Worm (Caenorhabditis elegans): ENCODE results near the gene C44B12.6.

Gene C44B12.6

DNA sequence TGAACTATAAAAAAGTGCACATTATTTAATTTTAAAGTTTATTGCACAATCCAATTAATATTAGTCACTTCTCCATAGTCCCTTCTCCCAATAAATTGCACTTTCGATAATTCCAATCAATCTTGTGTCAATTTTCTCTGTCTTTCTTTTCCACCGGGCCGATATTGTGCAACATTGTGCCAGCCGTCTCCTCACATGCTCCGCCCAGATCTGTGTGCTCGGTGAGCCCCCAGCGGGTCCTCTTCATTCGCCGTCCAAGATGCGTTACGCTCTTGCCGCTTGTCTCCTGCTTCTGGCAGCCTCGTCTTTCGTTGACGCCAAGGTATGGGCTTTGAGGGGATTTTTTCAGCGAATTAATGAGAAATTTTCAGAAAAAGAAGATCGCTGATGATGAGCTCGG lies 29.4 kb downstream of the C44B12.6 start, which contains the start of gene ost-1:
Gene ost-1 (plus strand): TSS at position 207 of the 400 bp plus-strand sequence.
- TF ChIP-seq hnd-1 (tag; optimal IDR thresholded peaks at IDR 0.05) (no peak), hmg-4 (GFP tag; optimal IDR thresholded peaks at IDR 0.05) (peak; percentile 2)

DNA sequence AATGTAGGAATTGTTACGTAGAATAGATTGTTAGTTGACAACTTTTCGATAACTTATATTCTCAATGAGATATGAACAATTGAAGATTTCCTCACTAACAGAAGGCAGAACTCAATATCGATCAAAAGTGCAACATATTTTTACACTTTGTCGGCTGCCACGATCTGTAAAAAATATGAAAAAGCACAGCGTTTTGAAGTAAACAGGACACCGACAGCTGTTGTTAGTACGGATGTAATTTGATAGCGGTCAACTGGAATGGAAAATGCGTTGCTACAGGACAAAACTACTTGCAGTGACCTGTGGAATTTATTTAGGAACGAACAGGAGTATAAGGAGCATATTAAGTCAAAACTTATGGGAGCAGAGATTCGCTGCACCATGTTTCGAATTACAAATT lies 30.6 kb downstream of the C44B12.6 start:
- TF ChIP-seq ceh-13 (GFP tag; optimal IDR thresholded peaks at IDR 0.05): no peak
- TF ChIP-seq F13C5.2 (tag; optimal IDR thresholded peaks at IDR 0.05): no peak

ce11 chrIV:1105104-1105503 lies 31.5 kb downstream of the C44B12.6 start:
- TF ChIP-seq ceh-36 (tag; optimal IDR thresholded peaks at IDR 0.05) (no peak), hmbx-1 (tag; optimal IDR thresholded peaks at IDR 0.05) (no peak), hmg-4 (GFP tag; optimal IDR thresholded peaks at IDR 0.05) (no peak), F13C5.2 (tag; optimal IDR thresholded peaks at IDR 0.05) (no peak), pes-1 (GFP tag; IDR thresholded peaks at IDR 0.05) (no peak), scrt-1 (GFP tag; IDR thresholded peaks at IDR 0.05) (no peak), tbx-37 (GFP tag; conservative IDR thresholded peaks at IDR 0.05) (no peak), hnd-1 (tag; optimal IDR thresholded peaks at IDR 0.05) (no peak), tra-4 (tag; optimal IDR thresholded peaks at IDR 0.05) (no peak), tbx-11 (GFP tag; IDR thresholded peaks at IDR 0.05) (no peak), ama-1 (optimal IDR thresholded peaks at IDR 0.05) (no peak), flt-1 (GFP tag; IDR thresholded peaks at IDR 0.05) (no peak), sea-1 (GFP tag; conservative IDR thresholded peaks at IDR 0.05) (no peak), ceh-13 (GFP tag; optimal IDR thresholded peaks at IDR 0.05) (no peak), aly-1 (tag; optimal IDR thresholded peaks at IDR 0.05) (no peak), ets-7 (tag; optimal IDR thresholded peaks at IDR 0.05) (no peak), B0310.2 (tag; optimal IDR thresholded peaks at IDR 0.05) (no peak)

- TF ChIP-seq ama-1 (optimal IDR thresholded peaks at IDR 0.05): no peak
- TF ChIP-seq F13C5.2 (tag; optimal IDR thresholded peaks at IDR 0.05): no peak
- no peak for TF ChIP-seq B0310.2 (tag; optimal IDR thresholded peaks at IDR 0.05)
- no peak for TF ChIP-seq scrt-1 (GFP tag; IDR thresholded peaks at IDR 0.05)
- TF ChIP-seq hmbx-1 (tag; optimal IDR thresholded peaks at IDR 0.05): no peak
- TF ChIP-seq tbx-11 (GFP tag; IDR thresholded peaks at IDR 0.05): no peak
- no peak for TF ChIP-seq ceh-13 (GFP tag; optimal IDR thresholded peaks at IDR 0.05)
- no peak for TF ChIP-seq sea-1 (GFP tag; conservative IDR thresholded peaks at IDR 0.05)
Measured at ce11 chrIV:1104518-1104917, 32.0 kb downstream of the C44B12.6 start, which contains the start of the genes C44B12.9 and C44B12.3. Gene C44B12.9, minus strand, starts transcription at chrIV:1104618. Gene C44B12.3, plus strand, starts transcription at chrIV:1104766.

DNA sequence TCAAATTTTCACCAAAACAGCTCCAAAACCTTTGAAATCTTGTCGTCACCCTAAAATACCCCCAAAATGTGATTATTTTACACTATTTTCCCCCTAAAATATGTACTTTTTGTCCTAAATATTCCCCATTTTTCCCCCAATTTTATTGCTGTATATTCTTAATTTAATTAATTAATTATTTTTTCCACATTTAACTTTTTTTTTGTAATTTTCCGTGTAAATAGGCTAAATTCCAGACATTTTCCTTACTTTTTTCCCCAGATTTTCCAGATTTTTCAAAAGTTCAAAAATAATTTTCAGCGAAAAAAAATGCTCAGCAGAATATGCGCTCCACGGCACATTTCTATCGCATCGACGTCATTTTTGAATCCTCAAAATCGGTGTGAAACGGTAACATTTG lies 39.4 kb downstream of the C44B12.6 start, which contains the start of gene cox-18:
Gene cox-18 (plus strand): TSS at position 301 of the 400 bp plus-strand sequence.
- TF ChIP-seq tbx-11 (GFP tag; IDR thresholded peaks at IDR 0.05): no peak
- no peak for TF ChIP-seq tra-4 (tag; optimal IDR thresholded peaks at IDR 0.05)
- TF ChIP-seq ets-7 (tag; optimal IDR thresholded peaks at IDR 0.05): no peak
- no peak for TF ChIP-seq tbx-37 (GFP tag; conservative IDR thresholded peaks at IDR 0.05)
- no peak for TF ChIP-seq ceh-13 (GFP tag; optimal IDR thresholded peaks at IDR 0.05)
- no peak for TF ChIP-seq ceh-36 (tag; optimal IDR thresholded peaks at IDR 0.05)
- TF ChIP-seq aly-1 (tag; optimal IDR thresholded peaks at IDR 0.05): no peak
- no peak for TF ChIP-seq hnd-1 (tag; optimal IDR thresholded peaks at IDR 0.05)
- no peak for TF ChIP-seq hmbx-1 (tag; optimal IDR thresholded peaks at IDR 0.05)
- no peak for TF ChIP-seq B0310.2 (tag; optimal IDR thresholded peaks at IDR 0.05)

DNA sequence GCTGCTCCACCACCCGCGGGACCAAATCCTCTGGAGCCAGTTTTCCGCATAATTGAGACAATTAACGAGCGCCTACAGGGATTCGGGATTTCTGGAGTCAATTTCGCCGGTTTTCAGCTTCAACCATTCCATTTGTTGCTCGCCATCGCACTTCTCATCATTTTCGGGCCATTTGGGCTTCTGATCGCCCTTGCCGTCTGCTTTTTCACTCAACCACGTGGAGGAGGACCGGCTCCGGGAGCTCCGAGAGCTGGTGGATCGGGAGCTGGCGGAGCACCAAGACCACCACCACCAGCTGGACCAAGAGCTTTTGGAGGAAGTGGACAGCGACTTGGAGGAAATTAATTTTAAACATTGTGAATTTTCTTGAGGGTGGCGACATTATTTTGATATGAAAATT lies 40.4 kb downstream of the C44B12.6 start:
- TF ChIP-seq flt-1 (GFP tag; IDR thresholded peaks at IDR 0.05): no peak
- no peak for TF ChIP-seq sea-1 (GFP tag; conservative IDR thresholded peaks at IDR 0.05)
- no peak for TF ChIP-seq hnd-1 (tag; optimal IDR thresholded peaks at IDR 0.05)
- TF ChIP-seq hmg-4 (GFP tag; optimal IDR thresholded peaks at IDR 0.05): no peak
- no peak for TF ChIP-seq hmbx-1 (tag; optimal IDR thresholded peaks at IDR 0.05)
- no peak for TF ChIP-seq tbx-37 (GFP tag; conservative IDR thresholded peaks at IDR 0.05)
- TF ChIP-seq ama-1 (optimal IDR thresholded peaks at IDR 0.05): no peak
- no peak for TF ChIP-seq tbx-11 (GFP tag; IDR thresholded peaks at IDR 0.05)
- TF ChIP-seq B0310.2 (tag; optimal IDR thresholded peaks at IDR 0.05): no peak
- no peak for TF ChIP-seq pes-1 (GFP tag; IDR thresholded peaks at IDR 0.05)
- no peak for TF ChIP-seq scrt-1 (GFP tag; IDR thresholded peaks at IDR 0.05)
- no peak for TF ChIP-seq ets-7 (tag; optimal IDR thresholded peaks at IDR 0.05)
- no peak for TF ChIP-seq ceh-13 (GFP tag; optimal IDR thresholded peaks at IDR 0.05)

- TF ChIP-seq B0310.2 (tag; optimal IDR thresholded peaks at IDR 0.05) (no peak), hmg-4 (GFP tag; optimal IDR thresholded peaks at IDR 0.05) (peak; percentile 49), pes-1 (GFP tag; IDR thresholded peaks at IDR 0.05) (0 out of 2 replicates have a peak, but pooled peaks have one; percentile 38), tra-4 (tag; optimal IDR thresholded peaks at IDR 0.05) (no peak), ceh-36 (tag; optimal IDR thresholded peaks at IDR 0.05) (no peak), F13C5.2 (tag; optimal IDR thresholded peaks at IDR 0.05) (peak; percentile 94), hmbx-1 (tag; optimal IDR thresholded peaks at IDR 0.05) (peak; percentile 35), tbx-37 (GFP tag; conservative IDR thresholded peaks at IDR 0.05) (peak; percentile 51; the same call in 1 of the 2 replicates), aly-1 (tag; optimal IDR thresholded peaks at IDR 0.05) (no peak), hnd-1 (tag; optimal IDR thresholded peaks at IDR 0.05) (no peak), ceh-13 (GFP tag; optimal IDR thresholded peaks at IDR 0.05) (no peak), ama-1 (optimal IDR thresholded peaks at IDR 0.05) (no peak), sea-1 (GFP tag; conservative IDR thresholded peaks at IDR 0.05) (0 out of 2 replicates have a peak, but pooled peaks have one; percentile 51), scrt-1 (GFP tag; IDR thresholded peaks at IDR 0.05) (peak; percentile 64; the same call in 1 of the 2 replicates), tbx-11 (GFP tag; IDR thresholded peaks at IDR 0.05) (peak; percentile 58; the same call in 1 of the 2 replicates), ets-7 (tag; optimal IDR thresholded peaks at IDR 0.05) (no peak), flt-1 (GFP tag; IDR thresholded peaks at IDR 0.05) (no peak; the same call in 1 of the 2 replicates)
Measured at ce11 chrIV:1093870-1094564, 42.5 kb downstream of the C44B12.6 start, which contains the start of the genes cct-8 and Y55F3AR.2. Gene cct-8, minus strand, starts transcription at chrIV:1093920. Gene Y55F3AR.2, plus strand, starts transcription at chrIV:1094541.

Measured in whole organism, early embryonic.